Fruit fly (Drosophila melanogaster) whole organism, pupa: ENCODE data around the gene TwdlE.

ENCODE experiments used
- CG10348 ChIP-seq: fragments of 200-800 bp; sonication (Bioruptor generic); IDR thresholded peaks from 2 replicates; pipeline ENCODE4 v1.3.6; 2022; ENCODE audit warnings: missing biosample characterization, missing genetic modification characterization
- CG12605 ChIP-seq: fragments of 200-800 bp; sonication (Bioruptor generic); IDR thresholded peaks from 2 replicates; pipeline ENCODE4 v1.3.6; 2022; ENCODE audit warnings: missing biosample characterization, missing genetic modification characterization
- CG17806 ChIP-seq: fragments of 200-800 bp; sonication (Bioruptor generic); optimal IDR thresholded peaks from 2 replicates; lab custom pipeline; 2018; ENCODE audit warnings: missing biosample characterization, mild to moderate bottlenecking, missing genetic modification characterization, moderate library complexity
- CG32121 ChIP-seq: fragments of 200-800 bp; sonication (Bioruptor generic); IDR thresholded peaks from 2 replicates; pipeline ENCODE4 v1.3.6; 2022; ENCODE audit warnings: missing biosample characterization, missing genetic modification characterization
- CG4496 ChIP-seq: fragments of 200-800 bp; sonication (Bioruptor generic); IDR thresholded peaks from 3 replicates; pipeline ENCODE4 v1.3.6; 2022; ENCODE audit warnings: missing biosample characterization, missing genetic modification characterization
- CG8301 ChIP-seq: fragments of 200-800 bp; sonication (Bioruptor generic); optimal IDR thresholded peaks from 2 replicates; lab custom pipeline; 2018; ENCODE audit warnings: missing biosample characterization, mild to moderate bottlenecking, missing genetic modification characterization
- EcR ChIP-seq: fragments of 200-800 bp; sonication (Bioruptor generic); optimal IDR thresholded peaks from 3 replicates; lab custom pipeline; 2019; ENCODE audit warnings: missing biosample characterization, missing genetic modification characterization, mild to moderate bottlenecking, moderate library complexity, missing genetic modification reagents
- Ets98B ChIP-seq: fragments of 200-800 bp; sonication (Bioruptor generic); IDR thresholded peaks from 2 replicates; pipeline ENCODE4 v1.3.6; 2022; ENCODE audit warnings: missing biosample characterization, missing genetic modification characterization
- Pif1A ChIP-seq: fragments of 200-800 bp; sonication (Bioruptor generic); optimal IDR thresholded peaks from 3 replicates; lab custom pipeline; 2016; ENCODE audit warnings: missing biosample characterization, missing genetic modification characterization
- Pif1B ChIP-seq: fragments of 200-800 bp; sonication (Bioruptor generic); optimal IDR thresholded peaks from 3 replicates; lab custom pipeline; 2016; ENCODE audit warnings: missing biosample characterization, missing genetic modification characterization
- Snoo ChIP-seq: fragments of 200-800 bp; sonication (Bioruptor generic); optimal IDR thresholded peaks from 3 replicates; lab custom pipeline; 2017; ENCODE audit warnings: missing biosample characterization, mild to moderate bottlenecking, missing genetic modification characterization, inconsistent platforms
- gl ChIP-seq: fragments of 200-800 bp; sonication (Bioruptor generic); optimal IDR thresholded peaks from 2 replicates; lab custom pipeline; 2018; ENCODE audit warnings: missing biosample characterization, mild to moderate bottlenecking, missing genetic modification characterization
- rn ChIP-seq: fragments of 200-800 bp; sonication (Bioruptor generic); IDR thresholded peaks from 2 replicates; pipeline ENCODE4 v1.3.6; 2022; ENCODE audit warnings: missing biosample characterization, missing genetic modification characterization

dm6 chr2L:7871821-7872524 lies 11.3 kb upstream of the TwdlE start:
- TF ChIP-seq CG10348 (GFP tag; lab: Robert Waterston, UW) (no peak), gl (tag; lab: Kevin White, UChicago) (no peak), Pif1B (GFP tag; lab: Kevin White, UChicago) (no peak), rn (no peak), CG4496 (GFP tag; lab: Robert Waterston, UW) (0 out of 3 replicates have a peak, but pooled peaks have one; percentile 10), Snoo (no peak), CG32121 (GFP tag; lab: Robert Waterston, UW) (0 out of 2 replicates have a peak, but pooled peaks have one; percentile 15), Pif1A (GFP tag; lab: Kevin White, UChicago) (peak; percentile 14), CG12605 (GFP tag; lab: Robert Waterston, UW) (0 out of 2 replicates have a peak, but pooled peaks have one; percentile 13), EcR (GFP tag; lab: Kevin White, UChicago) (no peak), Ets98B (GFP tag; lab: Robert Waterston, UW) (no peak), CG8301 (tag; lab: Kevin White, UChicago) (peak; percentile 57), CG17806 (tag; lab: Kevin White, UChicago) (peak; percentile 29)
